Worm (Caenorhabditis elegans) whole organism, dauer: ENCODE data around the gene clec-1.
"Not testable (repeated sequence)": the region's sequence is repeated elsewhere in the genome, so short reads cannot be mapped to it uniquely, and the experiment has no call there.

ENCODE experiments used
- unc-62 ChIP-seq: sonication (generic microtip); optimal IDR thresholded peaks from 2 replicates; lab custom pipeline; 2017; ENCODE audit warnings: missing biosample characterization, missing genetic modification reagents, missing genetic modification characterization

The clec-1 gene

DNA sequence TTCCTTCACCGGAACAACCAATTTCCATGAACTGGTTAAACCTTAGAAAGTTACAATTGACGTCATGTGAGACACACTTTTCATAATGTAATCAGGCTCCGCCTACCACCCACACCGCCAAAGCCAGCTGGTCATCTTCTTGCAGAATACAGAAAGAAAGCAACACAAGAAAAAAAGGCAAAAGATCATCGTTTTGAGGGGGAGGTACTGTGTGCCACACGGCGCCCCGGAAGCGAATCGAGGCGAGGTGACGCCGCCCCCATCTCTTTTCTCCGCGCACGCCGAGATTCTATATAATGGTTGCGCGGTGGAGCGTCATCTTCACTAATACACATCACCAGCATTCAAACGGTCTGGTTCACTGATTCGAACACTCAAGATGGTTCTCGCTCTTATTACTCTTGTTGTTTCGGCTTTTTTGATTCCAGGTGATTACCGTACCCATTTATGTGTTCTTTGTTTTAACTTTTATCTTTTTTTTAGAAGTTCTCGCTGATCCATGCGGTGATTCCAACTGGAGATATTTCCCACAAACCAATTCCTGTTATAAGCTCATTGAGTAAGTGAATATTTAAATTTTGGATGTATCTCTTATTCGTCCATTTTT, at the start of gene clec-1:
clec-1 (plus strand) TSS at position 320 of the 607 bp plus-strand sequence.
- TF ChIP-seq unc-62 = no peak

- no peak for TF ChIP-seq unc-62
Measured at ce11 chrV:5651905-5652304, 48.0 kb upstream of the clec-1 start.

DNA sequence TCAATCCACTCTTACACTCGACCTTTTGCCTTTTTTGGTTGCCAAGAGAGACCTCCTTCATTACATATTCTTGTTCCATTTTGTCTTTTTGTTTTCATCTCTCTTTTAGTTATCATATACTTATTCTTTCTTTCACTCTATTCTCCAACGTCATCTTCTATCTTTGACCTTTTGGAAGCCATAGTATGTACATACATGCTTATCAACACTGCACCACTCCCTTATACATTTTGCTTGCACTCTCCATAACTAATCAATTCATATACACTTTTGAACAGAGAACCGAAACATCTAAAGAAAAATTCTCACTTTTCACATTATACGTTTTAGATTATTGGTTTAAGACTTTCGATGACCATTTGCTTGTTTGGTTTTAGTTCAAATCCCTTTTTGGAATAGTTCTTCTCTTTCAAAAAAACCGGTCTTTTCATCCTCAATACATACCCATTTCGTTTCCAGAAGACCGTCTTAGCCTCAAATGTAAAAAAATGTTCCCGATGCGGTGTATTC, 45.9 kb upstream of the clec-1 start, which contains the start of gene hex-2:
hex-2 (plus strand) TSS at position 460 of the 510 bp plus-strand sequence.
- TF ChIP-seq unc-62 = no peak

ce11 chrV:5660604-5661209, 39.2 kb upstream of the clec-1 start, which contains the start of the genes mut-14 and C14C11.2:
Gene mut-14 (minus strand): TSS chrV:5660704.
Gene C14C11.2 (plus strand): TSS chrV:5661159.
- TF ChIP-seq unc-62 = no peak

DNA sequence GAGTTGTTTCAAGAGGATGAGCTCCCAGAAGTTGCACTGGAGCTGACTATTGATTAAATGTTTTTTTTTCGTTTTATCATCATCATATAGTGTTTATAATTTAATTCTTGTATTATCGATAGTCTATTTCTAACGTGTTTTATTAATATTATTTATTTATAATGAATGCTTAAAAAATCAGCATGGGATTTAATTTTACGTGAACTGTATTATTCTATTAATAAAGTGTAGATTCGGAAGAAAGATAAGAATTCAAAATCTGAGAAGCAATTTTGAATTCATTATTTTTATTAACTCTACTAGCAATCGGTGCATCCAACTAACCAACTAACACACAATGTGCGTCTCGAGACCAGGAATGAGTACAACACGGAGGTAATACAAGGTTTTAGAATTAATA, 36.6 kb upstream of the clec-1 start, which contains the start of gene C14C11.1:
C14C11.1 (plus strand) TSS at position 301 of the 400 bp plus-strand sequence.
- not testable (repeated sequence) for TF ChIP-seq unc-62

DNA sequence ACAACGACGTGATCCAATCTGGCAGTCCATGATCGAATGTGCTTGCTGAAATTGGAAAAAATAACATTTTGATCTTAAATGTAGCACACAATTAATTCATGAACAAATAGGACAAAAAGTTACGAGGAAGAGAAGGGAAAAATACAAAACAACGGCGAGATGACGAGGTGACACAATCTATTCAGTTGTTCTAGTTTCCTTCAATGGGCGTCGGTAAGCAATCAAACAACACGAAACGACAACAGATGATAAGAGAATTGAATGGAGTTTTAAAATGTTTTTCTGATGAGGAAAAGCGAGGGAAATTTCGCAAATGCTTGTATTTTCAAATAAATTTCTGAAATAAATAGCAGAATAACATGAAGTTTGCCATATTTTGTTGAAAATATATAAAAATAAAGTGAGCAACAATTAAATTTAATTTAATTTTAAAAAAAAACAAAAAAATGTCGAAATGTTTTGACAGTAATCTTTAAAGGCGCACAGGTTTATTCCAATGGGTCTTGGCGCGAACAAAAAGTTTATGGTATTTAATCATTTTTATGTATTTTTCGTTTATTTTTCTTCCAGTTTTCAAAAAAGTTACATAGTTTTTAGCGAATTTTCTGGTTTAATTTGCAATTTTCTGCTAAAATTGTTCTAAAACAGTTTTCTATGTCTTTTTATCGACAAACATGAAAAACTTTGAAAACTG, 33.8 kb upstream of the clec-1 start, which contains the start of gene C14C11.7:
C14C11.7 (minus strand) TSS at position 51 of the 694 bp plus-strand sequence.
- TF ChIP-seq unc-62 = no peak

DNA sequence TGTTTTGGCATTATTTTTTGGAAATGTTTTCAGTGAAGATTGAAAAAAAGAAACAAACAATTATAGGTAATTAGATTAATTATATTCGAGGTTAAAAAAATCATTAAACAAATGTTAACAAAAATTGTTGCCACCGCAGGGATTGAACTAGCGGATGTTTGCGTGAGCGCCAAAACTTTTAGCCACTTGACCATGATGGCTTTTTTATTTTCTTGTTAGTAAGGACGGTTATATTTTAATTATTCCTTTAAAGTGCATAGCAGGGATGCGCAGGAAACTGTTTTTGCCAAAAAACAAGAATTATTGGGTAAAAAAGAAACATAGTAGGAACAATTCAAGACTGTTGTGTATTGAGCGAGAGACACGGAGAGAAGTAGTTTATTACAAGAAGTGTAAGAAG, 32.6 kb upstream of the clec-1 start:
- TF ChIP-seq unc-62 = no peak

ce11 chrV:5668968-5669367, 31.0 kb upstream of the clec-1 start:
- no peak for TF ChIP-seq unc-62

ce11 chrV:5672270-5672669, 27.7 kb upstream of the clec-1 start:
- no peak for TF ChIP-seq unc-62

- TF ChIP-seq unc-62 = no peak
Measured at ce11 chrV:5676011-5676410, 23.9 kb upstream of the clec-1 start, which contains the start of gene pqn-13. Gene pqn-13 (minus strand): TSS chrV:5676111.

ce11 chrV:5677947-5678346, 22.0 kb upstream of the clec-1 start:
- no peak for TF ChIP-seq unc-62

- TF ChIP-seq unc-62 = no peak
Measured at ce11 chrV:5682530-5682929, 17.4 kb upstream of the clec-1 start, which contains the start of gene prp-39. Gene prp-39 (minus strand): TSS chrV:5682630.

DNA sequence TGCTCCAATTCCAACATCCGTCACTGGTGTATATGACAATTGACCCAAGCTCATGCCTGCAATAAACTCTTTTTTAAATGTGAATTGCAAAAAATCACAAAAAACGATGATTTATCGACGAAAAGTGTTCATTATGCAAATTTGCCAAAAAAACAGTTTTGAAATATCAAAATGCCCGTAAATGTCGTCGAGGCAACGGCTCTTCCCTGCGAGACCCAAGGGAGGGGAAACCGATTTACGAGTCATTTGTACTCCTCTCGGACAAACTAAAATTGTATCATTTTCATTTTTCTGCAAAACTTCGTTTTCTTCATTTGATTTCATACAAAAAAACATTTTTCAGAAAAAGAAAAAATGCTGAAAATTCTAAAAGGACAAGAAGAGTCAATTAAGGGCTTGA, 15.4 kb upstream of the clec-1 start, which contains the start of the genes hmgs-1 and F25B4.4:
hmgs-1 (minus strand) TSS at position 56 of the 400 bp plus-strand sequence.
F25B4.4 (plus strand) TSS at position 340 of the 400 bp plus-strand sequence.
- no peak for TF ChIP-seq unc-62

DNA sequence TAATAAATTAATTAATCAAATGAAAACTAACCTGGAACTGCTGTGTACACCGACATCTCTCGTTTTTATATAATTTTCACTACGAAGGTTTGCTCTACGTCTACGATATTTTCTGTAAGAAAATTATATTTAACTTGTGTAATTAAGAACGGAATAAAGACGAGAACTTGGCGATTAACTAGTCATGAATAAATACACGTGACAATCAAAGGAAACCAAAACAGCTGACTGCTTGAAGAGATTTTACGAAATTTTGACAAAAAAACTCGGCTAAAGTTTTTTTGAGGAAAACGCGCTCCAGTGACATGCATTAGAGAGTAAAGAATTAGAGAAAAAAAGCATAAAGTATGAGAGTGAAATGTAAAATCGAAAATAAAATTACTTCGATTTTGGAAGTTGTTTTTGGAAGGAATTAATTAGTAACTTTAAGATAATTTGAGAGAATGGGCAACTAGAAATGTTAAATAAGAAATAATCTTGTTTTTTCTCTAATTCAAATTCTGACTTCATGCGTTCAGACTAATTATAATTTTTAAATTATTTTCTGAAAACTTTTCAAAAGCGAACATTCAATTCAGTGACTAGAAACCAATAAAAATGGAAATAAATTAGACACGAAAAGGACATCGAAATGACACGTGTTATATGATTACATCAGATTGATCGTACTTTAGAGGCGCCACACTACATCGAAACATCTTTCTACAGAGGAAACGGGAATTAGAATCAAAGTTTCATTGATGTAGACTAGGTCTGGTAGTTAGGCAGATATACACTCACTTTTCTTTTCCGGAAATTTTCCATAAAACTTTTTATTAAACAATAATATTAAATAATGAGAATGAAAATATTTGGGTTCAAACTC, 12.6 kb upstream of the clec-1 start, which contains the start of gene F25B4.7:
F25B4.7 (minus strand) TSS at position 112 of the 865 bp plus-strand sequence.
- TF ChIP-seq unc-62 = no peak

DNA sequence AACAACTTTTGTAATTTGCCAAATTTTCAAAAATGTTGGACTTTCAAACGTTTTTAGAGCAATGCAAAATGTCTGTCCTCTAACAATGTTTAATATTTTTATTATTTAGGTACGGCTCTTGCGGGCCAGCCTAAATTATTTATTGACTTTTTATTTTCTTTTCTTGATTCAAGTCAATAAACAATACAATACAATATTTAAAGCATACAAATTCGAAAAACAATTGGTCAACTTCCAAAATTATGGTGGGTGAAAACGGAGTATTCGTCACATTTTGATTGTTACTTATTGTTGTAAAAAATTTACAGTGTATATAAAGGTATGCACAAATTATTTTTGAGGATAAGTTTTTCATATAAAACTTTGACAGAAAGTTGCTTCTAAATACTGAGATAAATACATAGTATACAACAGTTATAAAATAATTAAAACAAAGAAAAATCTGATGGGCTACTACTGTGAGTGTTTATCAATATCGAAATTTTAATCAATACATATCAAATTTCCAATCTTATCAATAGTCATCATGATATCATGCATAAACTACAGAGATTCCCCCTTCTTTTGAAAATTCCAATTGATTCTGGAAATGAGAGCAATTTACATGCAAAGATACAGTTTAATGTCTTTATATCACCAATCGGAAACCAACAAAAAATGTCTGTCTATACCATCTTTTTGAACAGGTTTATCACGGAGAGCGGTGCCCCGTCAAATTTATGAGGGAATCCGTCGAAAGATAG, 8.1 kb upstream of the clec-1 start, which contains the start of gene F25B4.8:
F25B4.8 (minus strand) TSS at position 51 of the 743 bp plus-strand sequence.
- no peak for TF ChIP-seq unc-62
